Fruit fly (Drosophila melanogaster): ENCODE data around the gene CG18731.
A peak's percentile ranks its signal among the peaks of the same experiment; 100 is the strongest.

CG18731 gene

dm6 chr3R:29758129-29758733 lies 33.4 kb downstream of the CG18731 start (continued):
- TF ChIP-seq CG18476 (GFP tag; optimal IDR thresholded peaks at IDR 0.05) (no peak), gcm2 (GFP tag; optimal IDR thresholded peaks at IDR 0.05) (no peak), CG10321 (GFP tag; IDR thresholded peaks at IDR 0.05) (no peak), HmgD (GFP tag; optimal IDR thresholded peaks at IDR 0.05) (no peak), caup (GFP tag; optimal IDR thresholded peaks at IDR 0.05; ENCODE audit: severe bottlenecking) (no peak), Drgx (GFP tag; IDR thresholded peaks at IDR 0.05) (peak; percentile 78), CG4424 (GFP tag; optimal IDR thresholded peaks at IDR 0.05) (no peak), fd3F (GFP tag; optimal IDR thresholded peaks at IDR 0.05) (no peak), CG10543 (GFP tag; optimal IDR thresholded peaks at IDR 0.05) (no peak), ham (GFP tag; IDR thresholded peaks at IDR 0.05) (no peak), da (GFP tag; optimal IDR thresholded peaks at IDR 0.05) (no peak), Sox102F (GFP tag; optimal IDR thresholded peaks at IDR 0.05) (peak; percentile 26), trh (GFP tag; optimal IDR thresholded peaks at IDR 0.05) (no peak), dan (GFP tag; IDR thresholded peaks at IDR 0.05) (0 out of 2 replicates have a peak, but pooled peaks have one; percentile 4), esg (GFP tag; conservative IDR thresholded peaks at IDR 0.05) (no peak), Doc3 (GFP tag; IDR thresholded peaks at IDR 0.05; ENCODE audit: partially characterized antibody) (no peak), CG2202 (tag; optimal IDR thresholded peaks at IDR 0.05) (no peak), Hey (tag; optimal IDR thresholded peaks at IDR 0.05) (no peak), sug (tag; optimal IDR thresholded peaks at IDR 0.05) (no peak), trem (tag; optimal IDR thresholded peaks at IDR 0.05) (no peak), Stat92E (GFP tag; optimal IDR thresholded peaks at IDR 0.05) (no peak), sens (GFP tag) (peak; percentile 25), Nf-YB (GFP tag; optimal IDR thresholded peaks at IDR 0.05) (no peak), CG9876 (GFP tag; optimal IDR thresholded peaks at IDR 0.05) (no peak), ci (GFP tag; IDR thresholded peaks at IDR 0.05) (no peak), CG18619 (GFP tag; optimal IDR thresholded peaks at IDR 0.05) (no peak), CG17328 (GFP tag; IDR thresholded peaks at IDR 0.05) (0 out of 2 replicates have a peak, but pooled peaks have one; percentile 35), Oli (tag; optimal IDR thresholded peaks at IDR 0.05) (no peak), CG11504 (tag; optimal IDR thresholded peaks at IDR 0.05) (peak; percentile 31), org-1 (GFP tag; optimal IDR thresholded peaks at IDR 0.05) (no peak), Dref (GFP tag; IDR thresholded peaks at IDR 0.05) (0 out of 2 replicates have a peak, but pooled peaks have one; percentile 18), Dp (GFP tag; optimal IDR thresholded peaks at IDR 0.05) (no peak), cad (GFP tag; optimal IDR thresholded peaks at IDR 0.05) (no peak), CG30403 (GFP tag; optimal IDR thresholded peaks at IDR 0.05) (peak; percentile 31), NFAT (GFP tag; IDR thresholded peaks at IDR 0.05) (no peak), CG18262 (tag; optimal IDR thresholded peaks at IDR 0.05) (no peak)

- no peak for TF ChIP-seq Xbp1 (GFP tag; optimal IDR thresholded peaks at IDR 0.05)
- no peak for TF ChIP-seq sens (GFP tag)
- TF ChIP-seq Nf-YB (GFP tag; optimal IDR thresholded peaks at IDR 0.05), result peak; percentile 59
- peak; percentile 69 for TF ChIP-seq Nf-YC (tag; optimal IDR thresholded peaks at IDR 0.05)
- TF ChIP-seq sd (tag; optimal IDR thresholded peaks at IDR 0.05), result peak; percentile 52
- TF ChIP-seq CG9437 (GFP tag; optimal IDR thresholded peaks at IDR 0.05), result no peak
- no peak for TF ChIP-seq Adf1 (GFP tag; IDR thresholded peaks at IDR 0.05)
These were observed 33.9 kb downstream of the CG18731 start for dm6 chr3R:29758734-29759131.

Measured in whole organism, embryonic.